Worm (Caenorhabditis elegans): Measurements from ENCODE around the gene bcl-11.

- TF ChIP-seq nhr-28 (tag; optimal IDR thresholded peaks at IDR 0.05), result no peak
- TF ChIP-seq nhr-2 (tag; optimal IDR thresholded peaks at IDR 0.05), result no peak
- TF ChIP-seq unc-39 (tag; optimal IDR thresholded peaks at IDR 0.05), result no peak
- no peak for TF ChIP-seq unc-62 (GFP tag; optimal IDR thresholded peaks at IDR 0.05)
These were observed 3.5 kb upstream of the bcl-11 start for ce11 chrV:6352350-6352749.

All from whole organism, mixed stage, embryonic.